Worm (Caenorhabditis elegans) whole organism, midembryonic: ENCODE results near the gene nep-10.

ENCODE experiments used
- cog-1 ChIP-seq: sonication (generic microtip); optimal IDR thresholded peaks from 2 replicates; lab custom pipeline; 2016; ENCODE audit warnings: missing genetic modification characterization, missing compliant biosample characterization
- flt-1 ChIP-seq: fragments of 200-800 bp; sonication (Bioruptor generic); IDR thresholded peaks from 2 replicates; pipeline ENCODE4 v1.3.6; 2022; ENCODE audit warnings: missing genetic modification characterization, missing compliant biosample characterization
- klf-2 ChIP-seq: fragments of 200-800 bp; sonication (Bioruptor generic); conservative IDR thresholded peaks from 2 replicates; pipeline ENCODE4 v1.3.6; 2022; ENCODE audit warnings: missing genetic modification reagents, missing genetic modification characterization, missing compliant biosample characterization
- ztf-29 ChIP-seq: fragments of 200-800 bp; sonication (Bioruptor generic); IDR thresholded peaks from 2 replicates; pipeline ENCODE4 v1.3.6; 2022; ENCODE audit warnings: missing genetic modification reagents, missing genetic modification characterization, missing compliant biosample characterization

DNA sequence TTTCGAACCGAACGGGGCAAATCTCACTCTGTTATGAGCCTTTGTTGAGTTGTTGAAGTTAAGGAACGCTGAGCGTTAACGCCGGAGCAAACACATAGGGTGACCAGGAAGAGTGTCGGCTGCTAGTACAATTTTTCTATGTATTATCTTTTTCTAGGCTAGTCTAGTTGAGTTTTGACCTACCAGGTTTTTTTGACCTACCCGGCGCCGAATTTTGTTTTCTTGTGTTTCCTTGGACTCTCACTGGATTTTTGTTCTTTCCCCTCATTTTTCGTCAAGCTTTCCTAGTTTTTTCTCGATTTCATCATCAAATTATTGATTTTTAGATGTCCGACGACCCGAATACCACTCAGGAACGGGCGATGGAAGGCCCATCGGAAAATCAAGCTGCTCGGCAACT lies 21.2 kb downstream of the nep-10 start, which contains the start of gene T06D4.1:
- no peak for TF ChIP-seq klf-2 (GFP tag; lab: Robert Waterston, UW)
- TF ChIP-seq ztf-29 (GFP tag; lab: Robert Waterston, UW): no peak
- no peak for TF ChIP-seq flt-1 (GFP tag; lab: Robert Waterston, UW)
- TF ChIP-seq cog-1 (tag; lab: Kevin White, UChicago): no peak
